Fruit fly (Drosophila melanogaster): ENCODE data around the gene Phf7.

Gene Phf7

dm6 chrX:20130486-20130885 lies 35.1 kb downstream of the Phf7 start:
- no peak for TF ChIP-seq CG9609 (GFP tag; optimal IDR thresholded peaks at IDR 0.05)
- no peak for TF ChIP-seq CG18476 (GFP tag; optimal IDR thresholded peaks at IDR 0.05)
- TF ChIP-seq zf30C (GFP tag; optimal IDR thresholded peaks at IDR 0.05), result no peak
- TF ChIP-seq CG9797 (GFP tag; optimal IDR thresholded peaks at IDR 0.05), result no peak
- TF ChIP-seq Drgx (GFP tag; IDR thresholded peaks at IDR 0.05), result peak; percentile 58
- no peak for TF ChIP-seq HLH4C (GFP tag; IDR thresholded peaks at IDR 0.05; ENCODE audit: partially characterized antibody)
- no peak for TF ChIP-seq Rx (GFP tag; IDR thresholded peaks at IDR 0.05)
- no peak for TF ChIP-seq prd (optimal IDR thresholded peaks at IDR 0.05)
- 0 out of 3 replicates have a peak, but pooled peaks have one; percentile 36 for TF ChIP-seq prd (GFP tag; IDR thresholded peaks at IDR 0.05)
- TF ChIP-seq Abd-B (GFP tag; optimal IDR thresholded peaks at IDR 0.05), result no peak
- no peak for TF ChIP-seq Side (GFP tag; optimal IDR thresholded peaks at IDR 0.05)
- TF ChIP-seq chn (GFP tag; optimal IDR thresholded peaks at IDR 0.05), result no peak
- no peak for TF ChIP-seq Jarid2 (GFP tag; optimal IDR thresholded peaks at IDR 0.05)

DNA sequence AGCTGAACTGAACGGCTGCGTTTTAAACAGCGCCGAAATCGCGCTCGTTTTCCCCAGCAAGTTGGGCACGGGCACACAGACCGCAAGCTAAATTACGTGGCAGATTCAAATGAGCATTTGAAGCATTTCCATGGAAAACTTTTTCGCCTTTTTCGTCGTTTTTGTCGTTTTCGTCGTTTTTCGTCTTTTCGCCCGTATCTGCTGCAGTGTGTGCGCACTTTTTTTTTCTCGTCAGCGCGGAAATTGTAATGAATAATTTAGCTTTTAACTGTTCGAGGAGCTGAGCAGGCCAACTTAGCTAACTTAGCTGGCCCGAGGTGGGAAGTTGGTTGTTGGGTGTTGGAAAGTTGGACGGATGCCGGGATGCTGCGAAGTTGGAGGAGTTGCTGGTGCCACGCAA lies 36.1 kb downstream of the Phf7 start:
- TF ChIP-seq chm (GFP tag; IDR thresholded peaks at IDR 0.05), result no peak
- no peak for TF ChIP-seq CG42726 (GFP tag; IDR thresholded peaks at IDR 0.05; ENCODE audit: partially characterized antibody)
- no peak for TF ChIP-seq CG8944 (GFP tag; optimal IDR thresholded peaks at IDR 0.05)
- peak; percentile 78 for TF ChIP-seq CG8359 (GFP tag; optimal IDR thresholded peaks at IDR 0.05; ENCODE audit: borderline replicate concordance)

- TF ChIP-seq CG13123 (GFP tag; optimal IDR thresholded peaks at IDR 0.05) (no peak), HLH4C (GFP tag; IDR thresholded peaks at IDR 0.05; ENCODE audit: partially characterized antibody) (0 out of 3 replicates have a peak, but pooled peaks have one; percentile 4)
Observed at dm6 chrX:20122153-20122552, 43.5 kb downstream of the Phf7 start, which contains the start of gene CG34331. CG34331 (plus strand) TSS chrX:20122453.

DNA sequence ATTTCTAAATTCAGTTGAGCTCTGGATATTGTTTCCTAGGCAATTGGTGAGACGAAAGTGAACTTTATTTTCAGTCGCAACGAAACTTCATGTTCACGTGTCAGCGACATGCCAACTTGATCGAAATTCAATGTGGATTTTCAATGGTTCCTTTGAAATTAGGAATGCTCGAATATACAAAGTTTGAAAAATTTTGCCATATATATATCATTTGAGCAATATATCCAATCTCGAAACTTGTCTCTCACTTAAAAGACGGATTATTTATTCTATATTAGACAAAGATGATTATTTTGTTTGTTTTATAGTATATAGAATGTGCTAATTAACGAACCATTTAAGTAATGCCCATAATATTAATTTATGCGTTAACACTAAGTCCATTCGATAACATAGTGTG lies 55.2 kb downstream of the Phf7 start, which contains the start of gene karr:
Gene karr (minus strand): TSS at position 101 of the 400 bp plus-strand sequence.
- no peak for TF ChIP-seq cato (GFP tag; optimal IDR thresholded peaks at IDR 0.05; ENCODE audit: borderline replicate concordance)
- peak; percentile 16 for TF ChIP-seq stwl (tag; optimal IDR thresholded peaks at IDR 0.05)
- no peak for TF ChIP-seq CG12219 (GFP tag; optimal IDR thresholded peaks at IDR 0.05)
- peak; percentile 8 for TF ChIP-seq trem (tag; optimal IDR thresholded peaks at IDR 0.05)
